Fruit fly (Drosophila melanogaster) Kc167 (cell line): Measurements from ENCODE around the gene Grp170.

Experiments used
- Myc ChIP-seq: fragments of >200 bp; optimal IDR thresholded peaks from 2 replicates; lab custom pipeline; 2017; ENCODE audit warnings: missing external identifiers
- Sin3A ChIP-seq: fragments of >200 bp; optimal IDR thresholded peaks from 2 replicates; lab custom pipeline; 2018; ENCODE audit warnings: missing external identifiers
- h ChIP-seq: fragments of >200 bp; optimal IDR thresholded peaks from 3 replicates; lab custom pipeline; 2018; ENCODE audit warnings: missing external identifiers
- insv ChIP-seq: fragments of >200 bp; optimal IDR thresholded peaks from 3 replicates; lab custom pipeline; 2018; ENCODE audit warnings: missing external identifiers
- psq ChIP-seq: fragments of >200 bp; optimal IDR thresholded peaks from 2 replicates; lab custom pipeline; 2017; ENCODE audit warnings: missing external identifiers
- ttk ChIP-seq: sonication (Bioruptor generic); optimal IDR thresholded peaks from 2 replicates; lab custom pipeline; 2017; ENCODE audit warnings: missing external identifiers

- TF ChIP-seq psq = no peak
- no peak for TF ChIP-seq ttk (lab: Kevin White, UChicago)
- no peak for TF ChIP-seq Sin3A (lab: Kevin White, UChicago)
- TF ChIP-seq h (lab: Kevin White, UChicago) = no peak
- no peak for TF ChIP-seq insv (lab: Kevin White, UChicago)
- TF ChIP-seq Myc = no peak
These were observed 18.6 kb upstream of the Grp170 start, which contains the start of gene CG2865 for dm6 chrX:2293294-2293988.
